Fruit fly (Drosophila melanogaster): ENCODE data around the gene Tcs6.

Gene Tcs6

dm6 chr3R:26064708-26065107, 6.7 kb upstream of the Tcs6 start:
- no peak for TF ChIP-seq CTCF (optimal IDR thresholded peaks at IDR 0.05)
- TF ChIP-seq CG8478 (optimal IDR thresholded peaks at IDR 0.05) = no peak

- TF ChIP-seq CG8478 (optimal IDR thresholded peaks at IDR 0.05) = no peak
Measured at dm6 chr3R:26062911-26063310, 4.9 kb upstream of the Tcs6 start, which contains the start of gene CG14551. TSS of gene CG14551 (minus strand) at chr3R:26063011.

- no peak for TF ChIP-seq CTCF (optimal IDR thresholded peaks at IDR 0.05)
- no peak for TF ChIP-seq CG8478 (optimal IDR thresholded peaks at IDR 0.05)
Measured at dm6 chr3R:26059195-26059594, 1.2 kb upstream of the Tcs6 start, which contains the start of the genes RpL34a and Trmt61. TSS of gene RpL34a (minus strand) at chr3R:26059267. TSS of gene Trmt61 (plus strand) at chr3R:26059496.

- no peak for TF ChIP-seq CTCF (optimal IDR thresholded peaks at IDR 0.05)
Measured at dm6 chr3R:26056381-26056780, 1.6 kb downstream of the Tcs6 start, which contains the start of the genes Sld5 and CG14543. TSS of gene Sld5 (minus strand) at chr3R:26056547. TSS of gene CG14543 (plus strand) at chr3R:26056630.

- TF ChIP-seq CTCF (optimal IDR thresholded peaks at IDR 0.05) = no peak
- no peak for TF ChIP-seq CG8478 (optimal IDR thresholded peaks at IDR 0.05)
Measured at dm6 chr3R:26055214-26055632, 2.8 kb downstream of the Tcs6 start, which contains the start of gene Cmpk. TSS of gene Cmpk (minus strand) at chr3R:26055438.

dm6 chr3R:26052150-26052908, 5.7 kb downstream of the Tcs6 start, which contains the start of the genes Exo84 and Vps2:
TSS of gene Exo84 (minus strand) at chr3R:26052257.
TSS of gene Vps2 (plus strand) at chr3R:26052821.
- no peak for TF ChIP-seq CG8478 (optimal IDR thresholded peaks at IDR 0.05)
- TF ChIP-seq CTCF (optimal IDR thresholded peaks at IDR 0.05) = no peak

- TF ChIP-seq CTCF (optimal IDR thresholded peaks at IDR 0.05) (no peak), CG8478 (optimal IDR thresholded peaks at IDR 0.05) (no peak)
Measured at dm6 chr3R:26042131-26042885, 15.7 kb downstream of the Tcs6 start.

- TF ChIP-seq CG8478 (optimal IDR thresholded peaks at IDR 0.05) = no peak
- TF ChIP-seq CTCF (optimal IDR thresholded peaks at IDR 0.05) = peak; percentile 33 to 34
Measured at dm6 chr3R:26041417-26042101, 16.5 kb downstream of the Tcs6 start, which contains the start of gene gro. TSS of gene gro (plus strand) at chr3R:26041736.

dm6 chr3R:26039793-26040335, 18.2 kb downstream of the Tcs6 start:
- TF ChIP-seq CG8478 (optimal IDR thresholded peaks at IDR 0.05) (no peak), CTCF (optimal IDR thresholded peaks at IDR 0.05) (no peak)

- no peak for TF ChIP-seq CTCF (optimal IDR thresholded peaks at IDR 0.05)
- no peak for TF ChIP-seq CG8478 (optimal IDR thresholded peaks at IDR 0.05)
Measured at dm6 chr3R:26037899-26038298, 20.1 kb downstream of the Tcs6 start.

- TF ChIP-seq CTCF (optimal IDR thresholded peaks at IDR 0.05) = no peak
- TF ChIP-seq CG8478 (optimal IDR thresholded peaks at IDR 0.05) = no peak
Measured at dm6 chr3R:26036153-26037144, 21.6 kb downstream of the Tcs6 start.

dm6 chr3R:26035369-26035656, 22.7 kb downstream of the Tcs6 start:
- no peak for TF ChIP-seq CTCF (optimal IDR thresholded peaks at IDR 0.05)
- TF ChIP-seq CG8478 (optimal IDR thresholded peaks at IDR 0.05) = no peak

dm6 chr3R:26034643-26035368, 23.2 kb downstream of the Tcs6 start:
- TF ChIP-seq CG8478 (optimal IDR thresholded peaks at IDR 0.05) (no peak), CTCF (optimal IDR thresholded peaks at IDR 0.05) (no peak)

All from S2 (cell line).